Worm (Caenorhabditis elegans): ENCODE results near the gene scrm-3.
"Not testable (repeated sequence)": the region's sequence is repeated elsewhere in the genome, so short reads cannot be mapped to it uniquely, and the experiment has no call there.

Gene scrm-3

ce11 chrV:3357106-3357505 lies at the start of gene scrm-3:
Gene scrm-3, minus strand, starts transcription at chrV:3357206.
- TF ChIP-seq him-1 (tag; optimal IDR thresholded peaks at IDR 0.05) (no peak), W03F9.2 (tag; optimal IDR thresholded peaks at IDR 0.05) (no peak)

DNA sequence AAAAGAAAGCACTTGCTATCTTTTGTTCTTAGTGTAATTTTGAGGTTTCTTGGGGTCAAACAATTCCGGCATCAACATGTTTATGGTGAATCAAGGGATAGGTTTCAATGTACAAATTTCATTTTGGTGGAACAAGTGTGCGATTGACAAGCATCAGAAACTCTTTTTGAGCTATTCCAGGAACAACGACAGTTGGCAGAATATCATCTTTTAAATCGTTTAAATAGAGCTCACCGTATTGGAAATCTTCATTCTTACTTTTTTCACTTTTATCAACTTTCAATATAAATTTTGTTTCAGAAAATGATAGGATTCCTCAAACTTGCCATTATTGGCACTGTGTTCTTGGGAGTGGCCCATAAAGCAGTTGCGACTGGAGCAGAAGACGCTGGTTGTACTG lies 42.9 kb upstream of the scrm-3 start, which contains the start of gene T20D4.10:
TSS of gene T20D4.10 (plus strand) at position 301 of the 400 bp plus-strand sequence.
- TF ChIP-seq dao-5, him-1, W03F9.2 (tag; optimal IDR thresholded peaks at IDR 0.05): not testable (repeated sequence)

DNA sequence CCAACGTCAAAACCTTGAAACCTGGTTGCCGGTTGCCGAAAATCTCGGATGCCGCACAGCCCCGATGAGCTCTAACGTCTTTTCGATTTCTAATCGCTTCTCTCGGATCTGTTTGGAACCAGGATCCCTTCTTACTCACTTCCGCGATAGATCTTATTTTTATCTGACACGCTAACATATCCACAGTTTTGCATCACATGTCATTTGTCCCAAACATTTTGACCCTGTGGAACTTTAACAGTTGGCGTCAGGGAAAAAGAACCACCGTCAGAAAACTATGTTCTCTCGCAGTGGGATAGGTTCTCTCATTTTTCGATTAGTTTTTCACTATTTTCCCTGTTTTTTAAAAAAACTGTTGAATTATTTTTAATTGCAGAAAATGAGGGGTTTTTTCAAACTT lies 41.3 kb upstream of the scrm-3 start, which contains the start of gene T20D4.11:
TSS of gene T20D4.11 (plus strand) at position 377 of the 400 bp plus-strand sequence.
- TF ChIP-seq him-1 (tag; optimal IDR thresholded peaks at IDR 0.05) (no peak), W03F9.2 (tag; optimal IDR thresholded peaks at IDR 0.05) (no peak), dao-5 (tag; optimal IDR thresholded peaks at IDR 0.05) (no peak)

ce11 chrV:3396765-3397164 lies 39.8 kb upstream of the scrm-3 start, which contains the start of gene T20D4.12:
Gene T20D4.12, plus strand, starts transcription at chrV:3397065.
- not testable (repeated sequence) for TF ChIP-seq W03F9.2, dao-5, him-1 (tag; optimal IDR thresholded peaks at IDR 0.05)

DNA sequence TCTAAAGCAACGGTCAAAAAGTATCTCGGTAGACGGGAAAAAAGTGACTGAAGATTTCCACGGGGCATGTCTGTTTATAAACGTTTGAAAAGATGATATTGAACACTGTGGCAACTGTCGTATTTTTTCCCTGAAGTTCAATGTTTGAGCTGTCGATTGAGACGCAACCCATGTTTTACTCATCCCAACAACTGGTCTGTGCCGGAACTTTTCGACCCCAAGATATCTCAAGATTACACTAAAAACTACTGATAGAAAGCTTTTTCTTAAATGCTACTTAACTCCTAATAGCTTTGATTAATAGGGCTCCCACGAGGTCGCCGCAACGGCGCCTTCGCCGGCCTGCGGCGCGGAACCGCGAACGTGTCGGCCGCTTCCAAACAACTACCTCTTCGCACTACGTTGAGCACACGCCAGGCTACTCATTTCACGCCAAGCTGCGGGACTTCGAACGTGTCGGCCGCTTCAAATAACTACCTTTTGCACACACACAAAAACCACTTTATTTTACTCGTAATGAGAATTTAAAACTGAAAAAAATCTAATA lies 37.8 kb upstream of the scrm-3 start, which contains the start of gene T20D4.15:
TSS of gene T20D4.15 (minus strand) at position 51 of the 547 bp plus-strand sequence.
- no peak for TF ChIP-seq dao-5 (tag; optimal IDR thresholded peaks at IDR 0.05)
- TF ChIP-seq W03F9.2 (tag; optimal IDR thresholded peaks at IDR 0.05), result no peak
- TF ChIP-seq him-1 (tag; optimal IDR thresholded peaks at IDR 0.05), result no peak

DNA sequence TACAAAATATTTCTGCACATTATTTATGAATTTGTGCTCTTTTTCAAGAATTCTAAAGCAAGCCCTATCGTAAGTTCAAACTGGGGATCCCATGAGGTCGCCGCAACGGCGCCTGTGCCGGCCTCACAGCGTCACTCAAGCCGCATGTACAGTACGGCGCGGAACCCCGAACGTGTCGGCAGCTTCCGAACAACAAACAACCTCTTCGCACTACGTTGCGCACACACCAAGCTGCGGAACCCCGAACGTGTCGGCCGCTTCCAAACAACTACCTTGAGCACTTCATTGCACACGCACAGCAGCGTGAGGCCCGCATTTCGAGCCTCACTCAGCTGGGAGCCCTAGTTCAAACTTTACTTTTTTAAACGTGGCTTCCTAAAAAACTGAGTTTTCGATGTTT lies 37.1 kb upstream of the scrm-3 start:
- TF ChIP-seq dao-5 (tag; optimal IDR thresholded peaks at IDR 0.05), result no peak
- TF ChIP-seq W03F9.2 (tag; optimal IDR thresholded peaks at IDR 0.05), result no peak

DNA sequence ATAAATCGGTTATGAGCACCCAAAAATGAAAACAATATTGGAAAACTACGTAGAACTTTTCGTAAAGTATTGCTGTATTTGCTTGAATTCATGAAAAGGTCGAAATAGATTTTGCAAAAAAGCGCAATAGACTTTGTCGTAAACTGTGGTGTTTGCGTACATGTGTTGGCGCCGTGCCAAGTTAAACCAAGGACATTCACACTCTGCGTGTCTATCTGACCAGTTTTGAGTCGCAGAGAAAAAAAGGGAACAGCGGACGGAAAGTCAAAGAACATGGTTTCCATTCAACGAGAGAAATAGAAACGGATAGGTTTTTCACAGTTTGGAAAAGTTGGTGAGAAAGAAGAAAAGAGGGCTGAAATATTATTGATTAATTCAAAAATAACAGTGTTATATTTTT lies 34.0 kb upstream of the scrm-3 start:
- no peak for TF ChIP-seq him-1 (tag; optimal IDR thresholded peaks at IDR 0.05)
- TF ChIP-seq dao-5 (tag; optimal IDR thresholded peaks at IDR 0.05), result no peak
- no peak for TF ChIP-seq W03F9.2 (tag; optimal IDR thresholded peaks at IDR 0.05)

ce11 chrV:3388299-3388698 lies 31.3 kb upstream of the scrm-3 start:
- TF ChIP-seq dao-5 (tag; optimal IDR thresholded peaks at IDR 0.05), result no peak
- no peak for TF ChIP-seq W03F9.2 (tag; optimal IDR thresholded peaks at IDR 0.05)
- TF ChIP-seq him-1 (tag; optimal IDR thresholded peaks at IDR 0.05), result no peak

ce11 chrV:3376973-3377372 lies 20.0 kb upstream of the scrm-3 start, which contains the start of gene srbc-2:
Gene srbc-2, minus strand, starts transcription at chrV:3377073.
- TF ChIP-seq W03F9.2 (tag; optimal IDR thresholded peaks at IDR 0.05) (no peak), dao-5 (tag; optimal IDR thresholded peaks at IDR 0.05) (no peak), him-1 (tag; optimal IDR thresholded peaks at IDR 0.05) (no peak)

ce11 chrV:3372673-3373072 lies 15.7 kb upstream of the scrm-3 start, which contains the start of gene srx-121:
Gene srx-121, minus strand, starts transcription at chrV:3372773.
- TF ChIP-seq him-1 (tag; optimal IDR thresholded peaks at IDR 0.05) (no peak), dao-5 (tag; optimal IDR thresholded peaks at IDR 0.05) (no peak), W03F9.2 (tag; optimal IDR thresholded peaks at IDR 0.05) (no peak)

ce11 chrV:3367773-3368172 lies 10.8 kb upstream of the scrm-3 start, which contains the start of gene C04E12.2:
Gene C04E12.2, plus strand, starts transcription at chrV:3368073.
- not testable (repeated sequence) for TF ChIP-seq W03F9.2, dao-5, him-1 (tag; optimal IDR thresholded peaks at IDR 0.05)

ce11 chrV:3362475-3362874 lies 5.5 kb upstream of the scrm-3 start, which contains the start of gene C04E12.4:
Gene C04E12.4, plus strand, starts transcription at chrV:3362775.
- no peak for TF ChIP-seq him-1 (tag; optimal IDR thresholded peaks at IDR 0.05)
- no peak for TF ChIP-seq dao-5 (tag; optimal IDR thresholded peaks at IDR 0.05)
- no peak for TF ChIP-seq W03F9.2 (tag; optimal IDR thresholded peaks at IDR 0.05)

- TF ChIP-seq W03F9.2 (tag; optimal IDR thresholded peaks at IDR 0.05), result no peak
- TF ChIP-seq dao-5 (tag; optimal IDR thresholded peaks at IDR 0.05), result no peak
- TF ChIP-seq him-1 (tag; optimal IDR thresholded peaks at IDR 0.05), result no peak
Measured at ce11 chrV:3361633-3362032, 4.6 kb upstream of the scrm-3 start.

- no peak for TF ChIP-seq dao-5 (tag; optimal IDR thresholded peaks at IDR 0.05)
- no peak for TF ChIP-seq W03F9.2 (tag; optimal IDR thresholded peaks at IDR 0.05)
- no peak for TF ChIP-seq him-1 (tag; optimal IDR thresholded peaks at IDR 0.05)
Measured at ce11 chrV:3358267-3358666, 1.3 kb upstream of the scrm-3 start, which contains the start of gene C04E12.5. Gene C04E12.5, plus strand, starts transcription at chrV:3358567.
